Worm (Caenorhabditis elegans) whole organism, young adult: ENCODE measurements around the gene enri-2.

Experiments
- ama-1 ChIP-seq, 3 experiments: fragments of 150-350 bp in 1 of 3; sonication (generic microtip) in 2 of 3; optimal IDR thresholded peaks; 2 replicates each; lab custom pipeline; 2014 to 2018; ENCODE audit warnings: missing biosample characterization in 2 of 3, missing genetic modification characterization in 2 of 3, missing genetic modification reagents in 2 of 3
- athp-1 ChIP-seq: sonication (generic microtip); optimal IDR thresholded peaks from 2 replicates; lab custom pipeline; 2017; ENCODE audit warnings: mild to moderate bottlenecking, missing genetic modification characterization, missing compliant biosample characterization
- cebp-1 ChIP-seq, 2 experiments: fragments of 200-800 bp in 1 of 2; sonication (Bioruptor generic) in 1 of 2; sonication (generic microtip) in 1 of 2; IDR thresholded peaks in 1 of 2; optimal IDR thresholded peaks in 1 of 2; 2 replicates each; pipeline versions ENCODE4 v1.3.6 to Lab custom; 2017 to 2022; ENCODE audit warnings: missing compliant biosample characterization in 2 of 2, missing genetic modification characterization in 2 of 2, mild to moderate bottlenecking in 1 of 2, missing genetic modification reagents in 1 of 2, moderate library complexity in 1 of 2
- ceh-27 ChIP-seq: fragments of 200-800 bp; sonication (Bioruptor generic); optimal IDR thresholded peaks from 2 replicates; lab custom pipeline; 2018; ENCODE audit warnings: mild to moderate bottlenecking, missing genetic modification characterization, moderate library complexity, missing compliant biosample characterization
- lag-1 ChIP-seq: fragments of 200-800 bp; sonication (Bioruptor generic); IDR thresholded peaks from 2 replicates; pipeline ENCODE4 v1.3.6; 2022; ENCODE audit warnings: missing genetic modification reagents, missing genetic modification characterization, missing compliant biosample characterization
- lir-1 ChIP-seq: fragments of 200-800 bp; sonication (Bioruptor generic); conservative IDR thresholded peaks from 2 replicates; pipeline ENCODE4 v1.3.6; 2022; ENCODE audit warnings: missing genetic modification reagents, missing genetic modification characterization, missing compliant biosample characterization
- sdz-38 ChIP-seq: sonication (generic microtip); optimal IDR thresholded peaks from 2 replicates; lab custom pipeline; 2016; ENCODE audit warnings: missing genotype, missing genetic modification characterization, missing compliant biosample characterization

ce11 chrX:14502116-14502587 is 43.5 kb upstream of the enri-2 start:
- TF ChIP-seq lag-1 (GFP tag; lab: Robert Waterston, UW): no peak
- TF ChIP-seq sdz-38 (tag; lab: Kevin White, UChicago): no peak
- no peak for TF ChIP-seq athp-1 (tag; lab: Kevin White, UChicago)
- TF ChIP-seq cebp-1 (GFP tag; IDR thresholded peaks at IDR 0.05; lab: Robert Waterston, UW): peak; percentile 37; the same call in 1 of the 2 replicates
- TF ChIP-seq cebp-1 (tag; optimal IDR thresholded peaks at IDR 0.05; lab: Kevin White, UChicago): peak; percentile 88
- TF ChIP-seq ceh-27 (GFP tag; lab: Kevin White, UChicago): no peak
- TF ChIP-seq ama-1 (optimal IDR thresholded peaks at IDR 0.05; lab: Kevin White, UChicago): no peak
- no peak for TF ChIP-seq ama-1 (GFP tag; optimal IDR thresholded peaks at IDR 0.05; lab: Kevin White, UChicago)
- peak; percentile 66 for TF ChIP-seq lir-1 (GFP tag; lab: Robert Waterston, UW)
